Fruit fly (Drosophila melanogaster): ENCODE data around the gene Cpr64Ac.

Cpr64Ac gene

dm6 chr3L:4259102-4259558 is 46.4 kb upstream of the Cpr64Ac start, which contains the start of the genes CG15011 and CG1309 (continued):
- peak; percentile 87 for TF ChIP-seq CG2678 (tag; optimal IDR thresholded peaks at IDR 0.05)
- TF ChIP-seq CG12155 (GFP tag; optimal IDR thresholded peaks at IDR 0.05): peak; percentile 87
- peak; percentile 23 for TF ChIP-seq CG11723 (GFP tag; optimal IDR thresholded peaks at IDR 0.05)
- peak; percentile 74; the same call in 2 of the 3 replicates for TF ChIP-seq CG2889 (GFP tag; IDR thresholded peaks at IDR 0.05)
- peak; percentile 59 for TF ChIP-seq Adf1 (GFP tag; IDR thresholded peaks at IDR 0.05)
- peak; percentile 68 for TF ChIP-seq E2f1 (GFP tag; IDR thresholded peaks at IDR 0.05)
- TF ChIP-seq Scr (GFP tag; IDR thresholded peaks at IDR 0.05; ENCODE audit: partially characterized antibody): peak; percentile 55
- TF ChIP-seq CG1832 (GFP tag; optimal IDR thresholded peaks at IDR 0.05): no peak
- peak; percentile 28; the same call in 1 of the 2 replicates for TF ChIP-seq danr (GFP tag; IDR thresholded peaks at IDR 0.05)
- peak; percentile 87 for TF ChIP-seq CG10543 (GFP tag; optimal IDR thresholded peaks at IDR 0.05)
- peak; percentile 28 for TF ChIP-seq CG17912 (GFP tag; optimal IDR thresholded peaks at IDR 0.05)
- no peak for TF ChIP-seq bowl (GFP tag; IDR thresholded peaks at IDR 0.05)
- peak; percentile 86 for TF ChIP-seq CG1602 (GFP tag; optimal IDR thresholded peaks at IDR 0.05)
- peak; percentile 84 for TF ChIP-seq CG15269 (tag; optimal IDR thresholded peaks at IDR 0.05)
- TF ChIP-seq Kr (GFP tag; optimal IDR thresholded peaks at IDR 0.05): no peak
- TF ChIP-seq crc (GFP tag; optimal IDR thresholded peaks at IDR 0.05): peak; percentile 63
- TF ChIP-seq Jarid2 (GFP tag; optimal IDR thresholded peaks at IDR 0.05): peak; percentile 21
- TF ChIP-seq stwl (tag; optimal IDR thresholded peaks at IDR 0.05): peak; percentile 79
- peak; percentile 56 for TF ChIP-seq H2.0 (GFP tag; IDR thresholded peaks at IDR 0.05)
- no peak for TF ChIP-seq Tbp (GFP tag; optimal IDR thresholded peaks at IDR 0.05)
- TF ChIP-seq unpg (GFP tag; optimal IDR thresholded peaks at IDR 0.05): peak; percentile 84
- TF ChIP-seq CG30431 (GFP tag; optimal IDR thresholded peaks at IDR 0.05): peak; percentile 40
- peak; percentile 82 for TF ChIP-seq CG7786 (GFP tag; optimal IDR thresholded peaks at IDR 0.05)
- peak; percentile 41 for TF ChIP-seq ATbp (GFP tag; optimal IDR thresholded peaks at IDR 0.05)
- TF ChIP-seq phol (tag; optimal IDR thresholded peaks at IDR 0.05): peak; percentile 87
- peak; percentile 79 for TF ChIP-seq Ssrp (tag; optimal IDR thresholded peaks at IDR 0.05)
- TF ChIP-seq CG8944 (GFP tag; optimal IDR thresholded peaks at IDR 0.05): peak; percentile 75
- peak; percentile 73 for TF ChIP-seq fd3F (GFP tag; optimal IDR thresholded peaks at IDR 0.05)
- peak; percentile 94 for TF ChIP-seq HmgZ (tag; optimal IDR thresholded peaks at IDR 0.05)
- TF ChIP-seq dm (GFP tag; optimal IDR thresholded peaks at IDR 0.05): peak; percentile 82
- no peak for TF ChIP-seq Doc2 (GFP tag; IDR thresholded peaks at IDR 0.05)
- peak; percentile 77 for TF ChIP-seq CG10209 (GFP tag; optimal IDR thresholded peaks at IDR 0.05)
- TF ChIP-seq Dfd (GFP tag; optimal IDR thresholded peaks at IDR 0.05): no peak
- peak; percentile 97 for TF ChIP-seq MBD-R2 (GFP tag; IDR thresholded peaks at IDR 0.05)
- peak; percentile 89 for TF ChIP-seq CG9817 (tag; optimal IDR thresholded peaks at IDR 0.05)
- peak; percentile 73 for TF ChIP-seq CG1792 (GFP tag; optimal IDR thresholded peaks at IDR 0.05)
- peak; percentile 90 for TF ChIP-seq slbo (GFP tag; IDR thresholded peaks at IDR 0.05)
- TF ChIP-seq CG6654 (GFP tag; optimal IDR thresholded peaks at IDR 0.05): peak; percentile 39
- peak; percentile 83 for TF ChIP-seq tin (GFP tag; optimal IDR thresholded peaks at IDR 0.05)
- TF ChIP-seq pfk (GFP tag; optimal IDR thresholded peaks at IDR 0.05): no peak
- peak; percentile 59 for TF ChIP-seq D19B (GFP tag; optimal IDR thresholded peaks at IDR 0.05)
- TF ChIP-seq lbe (GFP tag; optimal IDR thresholded peaks at IDR 0.05): peak; percentile 70
- peak; percentile 53 for TF ChIP-seq p53 (GFP tag; optimal IDR thresholded peaks at IDR 0.05)
- peak; percentile 72 for TF ChIP-seq esg (GFP tag; conservative IDR thresholded peaks at IDR 0.05)
- peak; percentile 92 for TF ChIP-seq nmo (GFP tag; optimal IDR thresholded peaks at IDR 0.05)
- TF ChIP-seq CG11093 (GFP tag; IDR thresholded peaks at IDR 0.05): no peak; the same call in 2 of the 3 replicates
- no peak for TF ChIP-seq stc (GFP tag; IDR thresholded peaks at IDR 0.05)
- TF ChIP-seq tgo (GFP tag; IDR thresholded peaks at IDR 0.05): peak; percentile 57; the same call in 2 of the 3 replicates
- peak; percentile 85 for TF ChIP-seq shn (GFP tag; optimal IDR thresholded peaks at IDR 0.05)
- TF ChIP-seq CG13123 (GFP tag; optimal IDR thresholded peaks at IDR 0.05): peak; percentile 82
- peak; percentile 81 for TF ChIP-seq CG4820 (GFP tag; optimal IDR thresholded peaks at IDR 0.05)

All from whole organism, embryonic.